Worm (Caenorhabditis elegans) whole organism, L4 larva: ENCODE data around the gene K09F6.6.

Experiments used
- F49E8.2 ChIP-seq: sonication (generic microtip); optimal IDR thresholded peaks from 2 replicates; lab custom pipeline; 2016; ENCODE audit warnings: missing compliant biosample characterization, mild to moderate bottlenecking, missing genetic modification characterization, borderline replicate concordance
- T26A8.4 ChIP-seq: fragments of 200-800 bp; sonication (Bioruptor generic); IDR thresholded peaks from 2 replicates; pipeline ENCODE4 v1.3.6; 2022; ENCODE audit warnings: missing genetic modification characterization, missing compliant biosample characterization
- ZK337.2 ChIP-seq: fragments of 200-800 bp; sonication (Bioruptor generic); IDR thresholded peaks from 2 replicates; pipeline ENCODE4 v1.3.6; 2022; ENCODE audit warnings: missing genetic modification reagents, missing genetic modification characterization, missing compliant biosample characterization
- ama-1 ChIP-seq: fragments of 150-350 bp; optimal IDR thresholded peaks from 2 replicates; lab custom pipeline; 2014; ENCODE audit warnings: inconsistent platforms, mixed read lengths
- cey-2 ChIP-seq: sonication (generic microtip); optimal IDR thresholded peaks from 3 replicates; lab custom pipeline; 2017; ENCODE audit warnings: missing genetic modification characterization, mild to moderate bottlenecking, missing compliant biosample characterization, antibody characterized with exemption, borderline replicate concordance; ENCODE audit not compliant: insufficient read depth
- egl-27 ChIP-seq: sonication (generic microtip); optimal IDR thresholded peaks from 3 replicates; lab custom pipeline; 2017; ENCODE audit warnings: missing biosample characterization, missing genetic modification reagents, missing genetic modification characterization
- fkh-10 ChIP-seq: fragments of 150-350 bp; optimal IDR thresholded peaks from 2 replicates; lab custom pipeline; 2014; ENCODE audit warnings: missing biosample characterization, missing genetic modification reagents, missing genetic modification characterization
- nhr-28 ChIP-seq: fragments of 150-350 bp; optimal IDR thresholded peaks from 2 replicates; lab custom pipeline; 2014; ENCODE audit warnings: missing biosample characterization, missing genetic modification characterization
- nhr-76 ChIP-seq: fragments of 150-350 bp; optimal IDR thresholded peaks from 2 replicates; lab custom pipeline; 2014; ENCODE audit warnings: missing biosample characterization, missing genetic modification characterization
- unc-130 ChIP-seq: sonication (generic microtip); optimal IDR thresholded peaks from 2 replicates; lab custom pipeline; 2016; ENCODE audit warnings: missing genetic modification reagents, missing genetic modification characterization, missing compliant biosample characterization

DNA sequence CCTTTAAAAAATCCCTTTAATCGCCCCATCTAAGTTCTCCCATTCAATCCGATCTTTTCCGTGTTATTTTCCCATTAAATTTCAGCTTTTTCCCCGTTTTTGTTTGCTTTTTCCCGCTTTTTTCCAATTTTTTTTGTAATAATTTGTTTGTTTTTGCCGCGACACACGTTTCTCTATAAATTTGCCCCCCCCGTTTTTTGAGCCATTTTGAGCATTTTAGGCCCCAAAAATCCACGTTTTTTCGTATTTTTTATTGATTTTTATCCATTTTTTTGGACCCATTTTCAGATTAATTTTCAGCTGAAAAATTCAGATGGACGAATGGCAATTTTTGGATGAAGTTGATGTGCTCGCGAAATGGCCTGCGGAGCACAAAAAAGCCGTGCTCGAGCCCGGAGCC, 35.8 kb downstream of the K09F6.6 start, which contains the start of gene F54A3.2:
- TF ChIP-seq egl-27 (tag; lab: Kevin White, UChicago) (no peak), unc-130 (no peak), cey-2 (tag; lab: Kevin White, UChicago) (no peak), fkh-10 (GFP tag; lab: Kevin White, UChicago) (no peak), nhr-76 (tag; lab: Kevin White, UChicago) (no peak), T26A8.4 (GFP tag; lab: Robert Waterston, UW) (no peak), F49E8.2 (tag; lab: Kevin White, UChicago) (no peak), ZK337.2 (no peak), nhr-28 (tag; lab: Kevin White, UChicago) (no peak), ama-1 (no peak)
